Fruit fly (Drosophila melanogaster): Measurements from ENCODE around the gene EMC2A.

The EMC2A gene

DNA sequence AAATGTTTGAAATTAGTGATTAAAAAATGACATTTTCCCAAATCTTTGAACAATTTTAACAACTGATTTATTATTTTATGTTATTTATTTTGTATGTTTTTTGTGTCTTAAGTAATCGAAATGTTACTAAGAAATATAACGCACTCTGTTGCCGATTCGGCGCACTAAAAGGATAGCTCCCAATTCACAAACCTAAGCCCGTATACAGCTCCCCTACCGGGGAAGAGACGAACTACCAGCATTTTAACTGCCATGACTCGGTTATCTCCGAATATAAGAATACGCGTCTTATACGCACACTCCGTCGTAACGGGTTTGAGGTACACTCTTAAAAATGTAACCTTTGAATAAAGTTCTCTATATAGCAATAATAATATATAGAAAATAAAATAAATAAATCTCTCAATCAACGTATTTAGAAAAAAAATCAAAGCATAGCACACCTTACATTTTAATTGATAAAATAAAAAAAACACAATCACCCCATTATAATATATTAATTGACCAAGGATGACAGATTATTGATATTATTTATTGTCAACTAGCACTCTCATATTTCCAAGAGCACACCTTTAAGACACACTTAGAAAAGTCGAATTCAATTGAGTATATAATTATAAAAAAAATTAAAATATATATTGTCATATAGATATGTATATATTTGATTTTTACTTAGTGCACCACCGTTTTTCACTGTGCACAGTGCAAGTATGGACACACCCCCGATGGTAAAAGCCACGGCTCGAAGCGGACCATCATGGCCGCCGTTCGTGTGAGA, 37.9 kb downstream of the EMC2A start (continued):
- TF ChIP-seq Gug (GFP tag; IDR thresholded peaks at IDR 0.05) (peak; percentile 36; the same call in 1 of the 2 replicates), acj6 (GFP tag; optimal IDR thresholded peaks at IDR 0.05) (peak; percentile 76), Eip93F (GFP tag; optimal IDR thresholded peaks at IDR 0.05) (no peak), CG11294 (GFP tag; IDR thresholded peaks at IDR 0.05) (no peak; the same call in 1 of the 2 replicates), CG6276 (GFP tag; optimal IDR thresholded peaks at IDR 0.05) (peak; percentile 73), CG31627 (GFP tag; optimal IDR thresholded peaks at IDR 0.05) (peak; percentile 13), cyc (GFP tag; optimal IDR thresholded peaks at IDR 0.05) (no peak), CG6792 (GFP tag; optimal IDR thresholded peaks at IDR 0.05) (peak; percentile 78), topi (GFP tag; optimal IDR thresholded peaks at IDR 0.05) (peak; percentile 43), OdsH (GFP tag; optimal IDR thresholded peaks at IDR 0.05) (peak; percentile 79), CG6808 (GFP tag; optimal IDR thresholded peaks at IDR 0.05) (peak; percentile 51), CG15336 (GFP tag; IDR thresholded peaks at IDR 0.05) (no peak; the same call in 1 of the 2 replicates), eg (GFP tag; IDR thresholded peaks at IDR 0.05) (peak; percentile 68; the same call in 1 of the 3 replicates), vri (GFP tag; optimal IDR thresholded peaks at IDR 0.05) (no peak), pdm3 (GFP tag; optimal IDR thresholded peaks at IDR 0.05) (peak; percentile 28), CG7368 (GFP tag; optimal IDR thresholded peaks at IDR 0.05) (peak; percentile 50), Hr39 (GFP tag; optimal IDR thresholded peaks at IDR 0.05) (peak; percentile 8), dsx (GFP tag; optimal IDR thresholded peaks at IDR 0.05; ENCODE audit: poor library complexity, severe bottlenecking) (peak; percentile 66), Met (GFP tag; optimal IDR thresholded peaks at IDR 0.05) (peak; percentile 50), Sox14 (GFP tag; optimal IDR thresholded peaks at IDR 0.05) (no peak), svp (GFP tag) (peak; percentile 73), Hr38 (GFP tag; optimal IDR thresholded peaks at IDR 0.05) (no peak), CG4318 (GFP tag; optimal IDR thresholded peaks at IDR 0.05) (peak; percentile 85), Blimp-1 (GFP tag; optimal IDR thresholded peaks at IDR 0.05) (peak; percentile 44), spab (GFP tag; optimal IDR thresholded peaks at IDR 0.05) (peak; percentile 54), CG8632 (GFP tag; optimal IDR thresholded peaks at IDR 0.05) (peak; percentile 83), achi (GFP tag; optimal IDR thresholded peaks at IDR 0.05) (peak; percentile 85), CG8119 (GFP tag; IDR thresholded peaks at IDR 0.05) (peak; percentile 67), dac (GFP tag; optimal IDR thresholded peaks at IDR 0.05) (no peak), Eip78C (GFP tag) (peak; percentile 89), fd85E (GFP tag; optimal IDR thresholded peaks at IDR 0.05) (no peak), CG10669 (GFP tag; optimal IDR thresholded peaks at IDR 0.05) (peak; percentile 65), CG6163 (GFP tag; IDR thresholded peaks at IDR 0.05) (peak; percentile 65; the same call in 2 of the 3 replicates), esn (GFP tag; optimal IDR thresholded peaks at IDR 0.05) (peak; percentile 77), CG10631 (GFP tag; optimal IDR thresholded peaks at IDR 0.05) (peak; percentile 86), Smox (GFP tag; optimal IDR thresholded peaks at IDR 0.05) (peak; percentile 49), Hr4 (GFP tag; optimal IDR thresholded peaks at IDR 0.05) (peak; percentile 58), Lpt (GFP tag; optimal IDR thresholded peaks at IDR 0.05) (peak; percentile 75)

DNA sequence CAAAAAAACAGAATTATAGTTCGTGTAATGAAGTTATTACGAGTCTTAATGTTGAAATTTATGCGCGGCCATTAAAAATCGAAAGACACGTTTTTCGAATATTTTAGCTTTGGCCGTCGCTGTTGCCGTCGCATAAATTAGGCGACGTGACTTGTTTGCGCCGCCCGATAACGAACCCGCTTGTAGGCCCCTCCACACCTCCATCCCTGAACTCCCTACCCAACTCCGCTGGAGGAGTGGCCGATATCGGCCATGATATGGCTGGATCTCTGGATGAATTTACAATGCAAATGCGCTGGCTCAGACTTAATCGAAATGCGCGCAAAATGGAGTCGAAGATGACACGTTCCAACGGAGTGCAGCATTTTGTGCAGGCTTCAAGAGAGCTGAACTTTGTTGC, 41.4 kb downstream of the EMC2A start:
- TF ChIP-seq Smox (GFP tag; optimal IDR thresholded peaks at IDR 0.05) (no peak), Hr39 (GFP tag; optimal IDR thresholded peaks at IDR 0.05) (no peak), ss (GFP tag; optimal IDR thresholded peaks at IDR 0.05) (no peak), CG8319 (GFP tag; optimal IDR thresholded peaks at IDR 0.05) (no peak), acj6 (GFP tag; optimal IDR thresholded peaks at IDR 0.05) (no peak), CG8119 (GFP tag; IDR thresholded peaks at IDR 0.05) (no peak), topi (GFP tag; optimal IDR thresholded peaks at IDR 0.05) (no peak), CG7368 (GFP tag; optimal IDR thresholded peaks at IDR 0.05) (no peak), CG10669 (GFP tag; optimal IDR thresholded peaks at IDR 0.05) (no peak), CG11902 (GFP tag; optimal IDR thresholded peaks at IDR 0.05) (no peak), CG11762 (GFP tag; optimal IDR thresholded peaks at IDR 0.05; ENCODE audit: insufficient read depth) (no peak), CG6854 (GFP tag; optimal IDR thresholded peaks at IDR 0.05) (no peak), svp (GFP tag) (peak; percentile 14), dsx (GFP tag; optimal IDR thresholded peaks at IDR 0.05; ENCODE audit: poor library complexity, severe bottlenecking) (peak; percentile 31), Eip75B (GFP tag; optimal IDR thresholded peaks at IDR 0.05) (no peak)

All from whole organism, prepupa.